Fruit fly (Drosophila melanogaster) whole organism, embryonic: ENCODE measurements around the gene anchor.

ENCODE experiments used
- Adf1 ChIP-seq: fragments of 200-800 bp; sonication (Bioruptor generic); IDR thresholded peaks from 2 replicates; pipeline ENCODE4 v1.3.6; 2022; ENCODE audit warnings: missing biosample characterization, missing genetic modification characterization
- CG10543 ChIP-seq: fragments of 200-800 bp; sonication (Bioruptor generic); optimal IDR thresholded peaks from 3 replicates; lab custom pipeline; 2017; ENCODE audit warnings: missing biosample characterization, mild to moderate bottlenecking, missing genetic modification characterization, moderate library complexity
- CG10654 ChIP-seq: fragments of 200-800 bp; sonication (Bioruptor generic); optimal IDR thresholded peaks from 2 replicates; lab custom pipeline; 2016; ENCODE audit warnings: missing biosample characterization, missing genetic modification characterization
- CG11560 ChIP-seq: fragments of 200-800 bp; sonication (Bioruptor generic); IDR thresholded peaks from 3 replicates; pipeline ENCODE4 v1.3.6; 2022; ENCODE audit warnings: missing biosample characterization, missing genetic modification characterization
- CG12219 ChIP-seq: fragments of 200-800 bp; sonication (Bioruptor generic); optimal IDR thresholded peaks from 3 replicates; lab custom pipeline; 2018; ENCODE audit warnings: missing biosample characterization, mild to moderate bottlenecking, missing genetic modification characterization
- CG15269 ChIP-seq: fragments of 200-800 bp; sonication (Bioruptor generic); optimal IDR thresholded peaks from 2 replicates; lab custom pipeline; 2018; ENCODE audit warnings: missing biosample characterization, mild to moderate bottlenecking, missing genetic modification characterization, moderate library complexity
- CG16779 ChIP-seq: fragments of 200-800 bp; sonication (Bioruptor generic); IDR thresholded peaks from 2 replicates; pipeline ENCODE4 v1.3.6; 2022; ENCODE audit warnings: missing biosample characterization, missing genetic modification characterization
- CG18262 ChIP-seq: fragments of 200-800 bp; optimal IDR thresholded peaks from 3 replicates; lab custom pipeline; 2019; ENCODE audit warnings: missing biosample characterization, mild to moderate bottlenecking, missing genetic modification characterization, moderate library complexity
- CG2678 ChIP-seq: fragments of 200-800 bp; sonication (Bioruptor generic); optimal IDR thresholded peaks from 3 replicates; lab custom pipeline; 2019; ENCODE audit warnings: missing biosample characterization, mild to moderate bottlenecking, missing genetic modification characterization, moderate library complexity
- CG31365 ChIP-seq: fragments of 200-800 bp; sonication (Bioruptor generic); optimal IDR thresholded peaks from 2 replicates; lab custom pipeline; 2018; ENCODE audit warnings: missing biosample characterization, mild to moderate bottlenecking, missing genetic modification characterization
- CG32767 ChIP-seq: fragments of 200-800 bp; sonication (Bioruptor generic); IDR thresholded peaks from 2 replicates; pipeline ENCODE4 v1.3.6; 2022; ENCODE audit warnings: missing biosample characterization, missing genetic modification characterization
- CG34376 ChIP-seq: fragments of 200-800 bp; sonication (Bioruptor generic); optimal IDR thresholded peaks from 2 replicates; lab custom pipeline; 2018; ENCODE audit warnings: missing biosample characterization, mild to moderate bottlenecking, missing genetic modification characterization
- CG5245 ChIP-seq: fragments of 200-800 bp; sonication (Bioruptor generic); optimal IDR thresholded peaks from 3 replicates; lab custom pipeline; 2016; ENCODE audit warnings: missing biosample characterization, missing genetic modification characterization
- CG6175 ChIP-seq: fragments of 200-800 bp; sonication (Bioruptor generic); IDR thresholded peaks from 3 replicates; pipeline ENCODE4 v1.3.6; 2022; ENCODE audit warnings: missing biosample characterization, missing genetic modification characterization
- CG7839 ChIP-seq: fragments of 200-800 bp; sonication (Bioruptor generic); optimal IDR thresholded peaks from 3 replicates; lab custom pipeline; 2018; ENCODE audit warnings: missing biosample characterization, mild to moderate bottlenecking, missing genetic modification characterization, moderate library complexity
- Camta ChIP-seq: fragments of 200-800 bp; sonication (Bioruptor generic); optimal IDR thresholded peaks from 2 replicates; lab custom pipeline; 2016; ENCODE audit warnings: missing biosample characterization, missing genetic modification characterization
- Dref ChIP-seq: fragments of 200-800 bp; sonication (Bioruptor generic); IDR thresholded peaks from 2 replicates; pipeline ENCODE4 v1.3.6; 2022; ENCODE audit warnings: missing biosample characterization, missing genetic modification characterization
- Elba2 ChIP-seq: fragments of 200-800 bp; sonication (Bioruptor generic); optimal IDR thresholded peaks from 3 replicates; lab custom pipeline; 2016; ENCODE audit warnings: missing biosample characterization, missing genetic modification characterization
- Gsc ChIP-seq: fragments of 200-800 bp; sonication (Bioruptor generic); IDR thresholded peaks from 2 replicates; pipeline ENCODE4 v1.3.6; 2022; ENCODE audit warnings: missing biosample characterization, missing genetic modification characterization
- Lim3 ChIP-seq: fragments of 200-800 bp; sonication (Bioruptor generic); IDR thresholded peaks from 2 replicates; pipeline ENCODE4 v1.3.6; 2022; ENCODE audit warnings: missing biosample characterization, missing genetic modification characterization
- Lpt ChIP-seq: fragments of >200 bp; optimal IDR thresholded peaks from 2 replicates; lab custom pipeline; 2018; ENCODE audit warnings: missing biosample characterization, missing genetic modification characterization
- Max ChIP-seq: fragments of 200-800 bp; sonication (Bioruptor generic); optimal IDR thresholded peaks from 2 replicates; lab custom pipeline; 2016; ENCODE audit warnings: missing biosample characterization, mild to moderate bottlenecking, missing genetic modification characterization
- Meics ChIP-seq: fragments of 200-800 bp; sonication (Bioruptor generic); optimal IDR thresholded peaks from 2 replicates; lab custom pipeline; 2017; ENCODE audit warnings: missing biosample characterization, mild to moderate bottlenecking, missing genetic modification characterization
- Poxn ChIP-seq: fragments of 200-800 bp; sonication (Bioruptor generic); IDR thresholded peaks from 2 replicates; pipeline ENCODE4 v1.3.6; 2022; ENCODE audit warnings: missing biosample characterization, missing genetic modification characterization
- Six4 ChIP-seq: fragments of 200-800 bp; sonication (Bioruptor generic); optimal IDR thresholded peaks from 2 replicates; lab custom pipeline; 2016; ENCODE audit warnings: missing biosample characterization, missing genetic modification characterization
- Sry-δ ChIP-seq: fragments of 200-800 bp; sonication (Bioruptor generic); optimal IDR thresholded peaks from 2 replicates; lab custom pipeline; 2016; ENCODE audit warnings: missing biosample characterization, missing genetic modification characterization
- Trl ChIP-seq, 3 experiments: fragments of >200 bp in 2 of 3; fragments of 200-800 bp in 1 of 3; sonication (Bioruptor generic) in 1 of 3; optimal IDR thresholded peaks; 2 replicates in 1 of 3; 3 replicates in 2 of 3; lab custom pipeline; 2016 to 2017; ENCODE audit warnings: missing biosample characterization in 1 of 3, missing genetic modification characterization in 1 of 3
- ab ChIP-seq: fragments of 200-800 bp; sonication (Bioruptor generic); optimal IDR thresholded peaks from 2 replicates; lab custom pipeline; 2016; ENCODE audit warnings: missing biosample characterization, missing genetic modification characterization
- abd-A ChIP-seq: fragments of 200-800 bp; sonication (Bioruptor generic); optimal IDR thresholded peaks from 3 replicates; lab custom pipeline; 2019; ENCODE audit warnings: missing biosample characterization, mild to moderate bottlenecking, missing genetic modification characterization, moderate library complexity
- caup ChIP-seq: fragments of 200-800 bp; sonication (Bioruptor generic); optimal IDR thresholded peaks from 3 replicates; lab custom pipeline; 2017; ENCODE audit warnings: missing biosample characterization, mild to moderate bottlenecking, missing genetic modification characterization, moderate library complexity; ENCODE audit not compliant: severe bottlenecking
- cg ChIP-seq: fragments of 200-800 bp; sonication (Bioruptor generic); optimal IDR thresholded peaks from 3 replicates; lab custom pipeline; 2019; ENCODE audit warnings: missing biosample characterization, mild to moderate bottlenecking, missing genetic modification characterization, moderate library complexity
- chinmo ChIP-seq: fragments of 200-800 bp; sonication (Bioruptor generic); IDR thresholded peaks from 4 replicates; pipeline ENCODE4 v1.3.6; 2022; ENCODE audit warnings: missing biosample characterization, missing genetic modification characterization; ENCODE audit not compliant: partially characterized antibody
- crol ChIP-seq: fragments of 200-800 bp; sonication (Bioruptor generic); IDR thresholded peaks from 2 replicates; pipeline ENCODE4 v1.3.6; 2022; ENCODE audit warnings: missing biosample characterization, missing genetic modification characterization
- fd3F ChIP-seq: fragments of 200-800 bp; sonication (Bioruptor generic); optimal IDR thresholded peaks from 2 replicates; lab custom pipeline; 2018; ENCODE audit warnings: missing biosample characterization, mild to moderate bottlenecking, missing genetic modification characterization, moderate library complexity
- grn ChIP-seq: fragments of 200-800 bp; sonication (Bioruptor generic); optimal IDR thresholded peaks from 3 replicates; lab custom pipeline; 2017; ENCODE audit warnings: missing biosample characterization, missing genetic modification characterization
- her ChIP-seq: fragments of 200-800 bp; sonication (Bioruptor generic); optimal IDR thresholded peaks from 2 replicates; lab custom pipeline; 2016; ENCODE audit warnings: missing biosample characterization, missing genetic modification characterization
- lab ChIP-seq: fragments of 200-800 bp; sonication (Bioruptor generic); optimal IDR thresholded peaks from 3 replicates; lab custom pipeline; 2017; ENCODE audit warnings: missing biosample characterization, missing genetic modification characterization, mild to moderate bottlenecking, moderate library complexity, missing genetic modification reagents
- lilli ChIP-seq: fragments of 200-800 bp; sonication (Bioruptor generic); optimal IDR thresholded peaks from 3 replicates; lab custom pipeline; 2016; ENCODE audit warnings: missing biosample characterization, missing genetic modification characterization
- lola ChIP-seq, 3 experiments: fragments of >200 bp in 2 of 3; fragments of 200-800 bp in 1 of 3; sonication (Bioruptor generic) in 1 of 3; optimal IDR thresholded peaks; 2 replicates each; lab custom pipeline; 2017 to 2019; ENCODE audit warnings: missing biosample characterization in 3 of 3, missing genetic modification characterization in 3 of 3, mild to moderate bottlenecking in 1 of 3, moderate library complexity in 1 of 3
- mirr ChIP-seq: fragments of 200-800 bp; sonication (Bioruptor generic); optimal IDR thresholded peaks from 3 replicates; lab custom pipeline; 2018; ENCODE audit warnings: missing biosample characterization, mild to moderate bottlenecking, missing genetic modification characterization
- pho ChIP-seq: fragments of 200-800 bp; sonication (Bioruptor generic); optimal IDR thresholded peaks from 2 replicates; lab custom pipeline; 2016; ENCODE audit warnings: missing biosample characterization, missing genetic modification characterization
- phol ChIP-seq: fragments of 200-800 bp; sonication (Bioruptor generic); optimal IDR thresholded peaks from 3 replicates; lab custom pipeline; 2018; ENCODE audit warnings: missing biosample characterization, mild to moderate bottlenecking, missing genetic modification characterization, moderate library complexity
- psq ChIP-seq: fragments of 200-800 bp; sonication (Bioruptor generic); optimal IDR thresholded peaks from 2 replicates; lab custom pipeline; 2017; ENCODE audit warnings: missing biosample characterization, missing genetic modification characterization
- sd ChIP-seq: fragments of 200-800 bp; sonication (Bioruptor generic); optimal IDR thresholded peaks from 3 replicates; lab custom pipeline; 2018; ENCODE audit warnings: missing biosample characterization, mild to moderate bottlenecking, missing genetic modification characterization, moderate library complexity
- sens-2 ChIP-seq: fragments of 200-800 bp; sonication (Bioruptor generic); IDR thresholded peaks from 2 replicates; pipeline ENCODE4 v1.3.6; 2022; ENCODE audit warnings: missing biosample characterization, missing genetic modification characterization
- so ChIP-seq: fragments of 200-800 bp; sonication (Bioruptor generic); IDR thresholded peaks from 3 replicates; pipeline ENCODE4 v1.3.6; 2022; ENCODE audit warnings: missing biosample characterization, missing genetic modification characterization
- sob ChIP-seq: fragments of 200-800 bp; sonication (Bioruptor generic); IDR thresholded peaks from 2 replicates; pipeline ENCODE4 v1.3.6; 2022; ENCODE audit warnings: missing biosample characterization, missing genetic modification characterization
- tna ChIP-seq: fragments of 200-800 bp; sonication (Bioruptor generic); IDR thresholded peaks from 2 replicates; pipeline ENCODE4 v1.3.6; 2022; ENCODE audit warnings: missing biosample characterization, missing genetic modification characterization; ENCODE audit not compliant: partially characterized antibody
- z ChIP-seq: fragments of 200-800 bp; sonication (Bioruptor generic); IDR thresholded peaks from 3 replicates; pipeline ENCODE4 v1.3.6; 2022; ENCODE audit warnings: missing biosample characterization, missing genetic modification characterization
- zen2 ChIP-seq: fragments of 200-800 bp; sonication (Bioruptor generic); IDR thresholded peaks from 3 replicates; pipeline ENCODE4 v1.3.6; 2022; ENCODE audit warnings: missing biosample characterization, missing genetic modification characterization; ENCODE audit not compliant: partially characterized antibody

anchor gene

DNA sequence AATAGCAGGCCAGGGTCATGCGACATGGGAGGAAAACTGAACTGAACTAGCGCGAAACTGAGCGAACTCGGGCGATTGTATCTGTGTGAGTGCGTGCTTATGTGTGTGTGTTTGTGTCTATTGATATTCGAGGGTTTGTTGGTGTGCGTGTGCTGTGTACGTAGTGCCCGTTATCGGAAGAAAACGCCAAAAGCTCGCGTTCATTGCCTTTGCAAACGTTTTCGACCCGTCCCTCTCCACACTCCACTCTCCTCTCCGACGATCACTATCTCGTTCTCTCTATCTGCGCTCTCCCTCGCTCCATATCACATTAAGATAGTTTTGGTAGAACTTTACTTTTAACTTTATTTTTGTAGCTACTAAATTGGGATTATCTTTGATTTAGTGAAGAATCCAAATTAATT is 4.7 kb upstream of the anchor start (continued):
- TF ChIP-seq CG10543 (GFP tag; lab: Kevin White, UChicago): peak; percentile 63
- TF ChIP-seq Lim3 (GFP tag; lab: Robert Waterston, UW): no peak
- TF ChIP-seq her (GFP tag; lab: Kevin White, UChicago): peak; percentile 19
- TF ChIP-seq lola (GFP tag; optimal IDR thresholded peaks at IDR 0.05; lab: Kevin White, UChicago): peak in 1 of 3 experiments; percentile 26
- TF ChIP-seq sens-2: no peak
- peak; percentile 26 for TF ChIP-seq lab (GFP tag; lab: Kevin White, UChicago)
- 0 out of 2 replicates have a peak, but pooled peaks have one; percentile 49 for TF ChIP-seq tna (GFP tag; lab: Robert Waterston, UW)
- peak; percentile 75 for TF ChIP-seq mirr (GFP tag; lab: Kevin White, UChicago)
- no peak for TF ChIP-seq psq (GFP tag; lab: Kevin White, UChicago)
- no peak for TF ChIP-seq Lpt (GFP tag; lab: Kevin White, UChicago)
- peak; percentile 90 for TF ChIP-seq grn (GFP tag; lab: Kevin White, UChicago)
- no peak for TF ChIP-seq CG11560 (tag; lab: Robert Waterston, UW)
- TF ChIP-seq CG12219 (GFP tag; lab: Kevin White, UChicago): no peak
- TF ChIP-seq CG32767 (GFP tag; lab: Robert Waterston, UW): peak; percentile 35; the same call in 1 of the 2 replicates
- no peak for TF ChIP-seq CG31365 (tag; lab: Kevin White, UChicago)
- TF ChIP-seq Sry-δ (GFP tag; lab: Kevin White, UChicago): no peak
- peak; percentile 85 for TF ChIP-seq z (GFP tag; lab: Robert Waterston, UW)
- TF ChIP-seq Elba2: no peak
- TF ChIP-seq Adf1 (GFP tag; lab: Robert Waterston, UW): peak; percentile 68
- no peak for TF ChIP-seq Six4 (GFP tag; lab: Kevin White, UChicago)
- TF ChIP-seq crol (GFP tag; lab: Robert Waterston, UW): peak; percentile 89
- TF ChIP-seq chinmo (GFP tag; lab: Robert Waterston, UW): peak; percentile 99
- peak; percentile 3 for TF ChIP-seq CG2678 (tag; lab: Kevin White, UChicago)
- TF ChIP-seq sob (GFP tag; lab: Robert Waterston, UW): peak; percentile 55; the same call in 1 of the 2 replicates
- TF ChIP-seq CG16779: no peak
- peak; percentile 63 for TF ChIP-seq sd (tag; lab: Kevin White, UChicago)
- TF ChIP-seq cg (GFP tag; lab: Kevin White, UChicago): peak; percentile 84
- TF ChIP-seq CG15269: peak; percentile 66
- TF ChIP-seq ab (GFP tag; lab: Kevin White, UChicago): no peak
- no peak for TF ChIP-seq CG10654
- peak; percentile 26 for TF ChIP-seq abd-A (tag; lab: Kevin White, UChicago)
- peak; percentile 61; the same call in 1 of the 3 replicates for TF ChIP-seq CG6175
- TF ChIP-seq caup (GFP tag; lab: Kevin White, UChicago): peak; percentile 21
- TF ChIP-seq fd3F (GFP tag; lab: Kevin White, UChicago): peak; percentile 2
- 0 out of 3 replicates have a peak, but pooled peaks have one; percentile 18 for TF ChIP-seq zen2
- no peak for TF ChIP-seq CG7839 (tag; lab: Kevin White, UChicago)
- TF ChIP-seq so (GFP tag; lab: Robert Waterston, UW): peak; percentile 69; the same call in 2 of the 3 replicates
- TF ChIP-seq Trl (optimal IDR thresholded peaks at IDR 0.05; lab: Kevin White, UChicago): peak; percentile 38 to 80
- no peak for TF ChIP-seq Trl (GFP tag; optimal IDR thresholded peaks at IDR 0.05; lab: Kevin White, UChicago)
- no peak for TF ChIP-seq Meics (GFP tag; lab: Kevin White, UChicago)
- no peak for TF ChIP-seq CG5245 (GFP tag; lab: Kevin White, UChicago)
- no peak for TF ChIP-seq Max (GFP tag; lab: Kevin White, UChicago)
- TF ChIP-seq phol (tag; lab: Kevin White, UChicago): no peak
- TF ChIP-seq Camta (GFP tag; lab: Kevin White, UChicago): no peak
- no peak for TF ChIP-seq lilli (GFP tag; lab: Kevin White, UChicago)
- no peak for TF ChIP-seq Gsc (GFP tag; lab: Robert Waterston, UW)
- no peak for TF ChIP-seq CG18262
- TF ChIP-seq pho (GFP tag; lab: Kevin White, UChicago): peak; percentile 8
- TF ChIP-seq Poxn (GFP tag; lab: Robert Waterston, UW): no peak
- peak; percentile 80 for TF ChIP-seq CG34376 (GFP tag; lab: Kevin White, UChicago)
- TF ChIP-seq Dref (GFP tag; lab: Robert Waterston, UW): no peak
